Worm (Caenorhabditis elegans) whole organism, L1 larva: Measurements from ENCODE around the gene Y73B6BL.27.

Experiments
- C04F5.9 ChIP-seq: sonication (generic microtip); optimal IDR thresholded peaks from 2 replicates; lab custom pipeline; 2016; ENCODE audit warnings: missing genetic modification characterization, missing compliant biosample characterization
- C16A3.4 ChIP-seq: fragments of 150-350 bp; optimal IDR thresholded peaks from 2 replicates; lab custom pipeline; 2014; ENCODE audit warnings: missing biosample characterization, missing genetic modification characterization
- F16B12.6 ChIP-seq: fragments of 150-350 bp; optimal IDR thresholded peaks from 2 replicates; lab custom pipeline; 2014; ENCODE audit warnings: missing biosample characterization, missing genetic modification characterization
- Y116A8C.19 ChIP-seq: sonication (generic microtip); optimal IDR thresholded peaks from 2 replicates; lab custom pipeline; 2016; ENCODE audit warnings: missing compliant biosample characterization, missing genetic modification characterization, borderline replicate concordance
- aha-1 ChIP-seq: fragments of 150-350 bp; optimal IDR thresholded peaks from 2 replicates; lab custom pipeline; 2014; ENCODE audit warnings: missing biosample characterization, missing genetic modification characterization
- ama-1 ChIP-seq: fragments of 150-350 bp; optimal IDR thresholded peaks from 2 replicates; lab custom pipeline; 2014
- blmp-1 ChIP-seq: fragments of 150-350 bp; optimal IDR thresholded peaks from 2 replicates; lab custom pipeline; 2014; ENCODE audit warnings: missing biosample characterization, missing genetic modification characterization
- ceh-63 ChIP-seq: fragments of 200-800 bp; sonication (Bioruptor generic); optimal IDR thresholded peaks from 2 replicates; lab custom pipeline; 2018; ENCODE audit warnings: mild to moderate bottlenecking, missing genetic modification characterization, missing compliant biosample characterization
- ces-1 ChIP-seq: fragments of 150-350 bp; optimal IDR thresholded peaks from 2 replicates; lab custom pipeline; 2014; ENCODE audit warnings: missing biosample characterization, missing genetic modification reagents, missing genetic modification characterization
- dpl-1 ChIP-seq, 3 experiments: fragments of 150-350 bp in 2 of 3; sonication (generic microtip) in 1 of 3; optimal IDR thresholded peaks; 2 replicates each; lab custom pipeline; 2014 to 2017; ENCODE audit warnings: missing biosample characterization in 3 of 3, missing genetic modification characterization in 3 of 3, missing genetic modification reagents in 3 of 3
- dsc-1 ChIP-seq: sonication (generic microtip); optimal IDR thresholded peaks from 2 replicates; lab custom pipeline; 2016; ENCODE audit warnings: mild to moderate bottlenecking, missing genetic modification characterization, missing compliant biosample characterization
- efl-1 ChIP-seq, 4 experiments: fragments of 150-350 bp; optimal IDR thresholded peaks in 3 of 4; peaks in 1 of 4; 1 replicate in 1 of 4; 2 replicates in 3 of 4; lab custom pipeline; 2014; ENCODE audit warnings: missing biosample characterization in 2 of 4, missing genetic modification characterization in 2 of 4, missing genetic modification reagents in 2 of 4
- efl-3 ChIP-seq: fragments of 200-800 bp; sonication (Bioruptor generic); optimal IDR thresholded peaks from 2 replicates; lab custom pipeline; 2018; ENCODE audit warnings: mild to moderate bottlenecking, missing genetic modification characterization, missing compliant biosample characterization
- egl-13 ChIP-seq: sonication (generic microtip); optimal IDR thresholded peaks from 2 replicates; lab custom pipeline; 2016; ENCODE audit warnings: missing genotype, missing genetic modification reagents, missing genetic modification characterization, missing compliant biosample characterization
- egl-27 ChIP-seq, 2 experiments: fragments of 150-350 bp in 1 of 2; sonication (generic microtip); optimal IDR thresholded peaks; 3 replicates each; lab custom pipeline; 2017 to 2018; ENCODE audit warnings: missing biosample characterization in 2 of 2, missing genetic modification characterization in 2 of 2, missing genetic modification reagents in 2 of 2
- elt-2 ChIP-seq: sonication (generic microtip); optimal IDR thresholded peaks from 2 replicates; lab custom pipeline; 2016; ENCODE audit warnings: missing genetic modification characterization, mild to moderate bottlenecking, inconsistent platforms, missing compliant biosample characterization, missing genetic modification reagents
- fkh-10 ChIP-seq: sonication (generic microtip); optimal IDR thresholded peaks from 2 replicates; lab custom pipeline; 2017; ENCODE audit warnings: missing biosample characterization, missing genetic modification reagents, missing genetic modification characterization
- fkh-8 ChIP-seq: sonication (generic microtip); optimal IDR thresholded peaks from 2 replicates; lab custom pipeline; 2016; ENCODE audit warnings: mild to moderate bottlenecking, missing genetic modification characterization, missing compliant biosample characterization
- grh-1 ChIP-seq: fragments of 200-800 bp; sonication (Bioruptor generic); IDR thresholded peaks from 2 replicates; pipeline ENCODE4 v1.3.6; 2022; ENCODE audit warnings: missing genetic modification reagents, missing genetic modification characterization, missing compliant biosample characterization
- hlh-4 ChIP-seq: sonication (generic microtip); optimal IDR thresholded peaks from 2 replicates; lab custom pipeline; 2016; ENCODE audit warnings: mild to moderate bottlenecking, missing genetic modification characterization, missing compliant biosample characterization
- hpl-2 ChIP-seq: fragments of 150-350 bp; optimal IDR thresholded peaks from 2 replicates; lab custom pipeline; 2014; ENCODE audit warnings: missing biosample characterization, missing genetic modification reagents, missing genetic modification characterization
- lin-15B ChIP-seq: fragments of 150-350 bp; sonication (generic microtip); optimal IDR thresholded peaks from 3 replicates; lab custom pipeline; 2014; ENCODE audit warnings: missing biosample characterization, missing genetic modification characterization
- lin-35 ChIP-seq, 2 experiments: fragments of 150-350 bp; optimal IDR thresholded peaks; 2 replicates each; lab custom pipeline; 2014; ENCODE audit warnings: missing biosample characterization in 2 of 2, missing genetic modification characterization in 2 of 2, missing genetic modification reagents in 2 of 2
- lsy-2 ChIP-seq, 2 experiments: fragments of 150-350 bp; optimal IDR thresholded peaks; 2 replicates each; lab custom pipeline; 2014; ENCODE audit warnings: missing biosample characterization in 2 of 2, missing genetic modification characterization in 2 of 2
- mdl-1 ChIP-seq, 2 experiments: fragments of 150-350 bp; optimal IDR thresholded peaks; 2 replicates each; lab custom pipeline; 2014 to 2017; ENCODE audit warnings: missing biosample characterization in 2 of 2, missing genetic modification characterization in 2 of 2, inconsistent platforms in 1 of 2
- mef-2 ChIP-seq: fragments of 150-350 bp; optimal IDR thresholded peaks from 2 replicates; lab custom pipeline; 2014; ENCODE audit warnings: missing biosample characterization, missing genetic modification characterization
- nhr-28 ChIP-seq: fragments of 150-350 bp; optimal IDR thresholded peaks from 2 replicates; lab custom pipeline; 2014; ENCODE audit warnings: missing biosample characterization, missing genetic modification characterization
- nhr-47 ChIP-seq: sonication (generic microtip); optimal IDR thresholded peaks from 2 replicates; lab custom pipeline; 2016; ENCODE audit warnings: mild to moderate bottlenecking, missing genetic modification characterization, moderate library complexity, missing compliant biosample characterization
- nhr-71 ChIP-seq: sonication (generic microtip); optimal IDR thresholded peaks from 2 replicates; lab custom pipeline; 2016; ENCODE audit warnings: mild to moderate bottlenecking, missing genetic modification characterization, moderate library complexity, missing compliant biosample characterization
- nhr-85 ChIP-seq: sonication (generic microtip); peaks from one replicate; lab custom pipeline; 2016; ENCODE audit warnings: missing genetic modification characterization, inconsistent platforms, missing compliant biosample characterization
- nhr-90 ChIP-seq: sonication (generic microtip); optimal IDR thresholded peaks from 2 replicates; lab custom pipeline; 2016; ENCODE audit warnings: mild to moderate bottlenecking, missing genetic modification characterization, missing compliant biosample characterization; ENCODE audit not compliant: poor library complexity
- pax-3 ChIP-seq: fragments of 200-800 bp; sonication (Bioruptor generic); optimal IDR thresholded peaks from 2 replicates; lab custom pipeline; 2018; ENCODE audit warnings: mild to moderate bottlenecking, missing genetic modification characterization, moderate library complexity, missing compliant biosample characterization
- skn-1 ChIP-seq: fragments of 150-350 bp; optimal IDR thresholded peaks from 2 replicates; lab custom pipeline; 2014; ENCODE audit warnings: missing biosample characterization, missing genetic modification characterization
- snu-23 ChIP-seq: sonication (generic microtip); optimal IDR thresholded peaks from 2 replicates; lab custom pipeline; 2016; ENCODE audit warnings: missing genetic modification characterization, missing compliant biosample characterization
- sox-4 ChIP-seq: sonication (generic microtip); optimal IDR thresholded peaks from 2 replicates; lab custom pipeline; 2016; ENCODE audit warnings: missing genetic modification characterization, missing compliant biosample characterization
- sup-37 ChIP-seq: fragments of 200-800 bp; sonication (Bioruptor generic); optimal IDR thresholded peaks from 2 replicates; lab custom pipeline; 2018; ENCODE audit warnings: mild to moderate bottlenecking, missing genetic modification characterization, missing compliant biosample characterization
- swsn-7 ChIP-seq: sonication (generic microtip); optimal IDR thresholded peaks from 2 replicates; lab custom pipeline; 2016; ENCODE audit warnings: missing genetic modification characterization, missing compliant biosample characterization
- tbx-2 ChIP-seq: sonication (generic microtip); optimal IDR thresholded peaks from 2 replicates; lab custom pipeline; 2016; ENCODE audit warnings: missing genetic modification characterization, missing compliant biosample characterization
- unc-130 ChIP-seq: fragments of 150-350 bp; optimal IDR thresholded peaks from 2 replicates; lab custom pipeline; 2017; ENCODE audit warnings: missing biosample characterization, missing genetic modification characterization, inconsistent platforms
- unc-30 ChIP-seq: sonication (generic microtip); optimal IDR thresholded peaks from 2 replicates; lab custom pipeline; 2017; ENCODE audit warnings: missing biosample characterization, missing genetic modification characterization
- unc-62 ChIP-seq: fragments of 150-350 bp; optimal IDR thresholded peaks from 2 replicates; lab custom pipeline; 2014; ENCODE audit warnings: missing biosample characterization, missing genetic modification reagents, missing genetic modification characterization
- unc-98 ChIP-seq: fragments of 200-800 bp; sonication (Bioruptor generic); IDR thresholded peaks from 2 replicates; pipeline ENCODE4 v1.3.6; 2022; ENCODE audit warnings: missing genetic modification characterization, missing compliant biosample characterization
- zip-4 ChIP-seq: fragments of 200-800 bp; sonication (Bioruptor generic); optimal IDR thresholded peaks from 2 replicates; lab custom pipeline; 2018; ENCODE audit warnings: mild to moderate bottlenecking, missing genetic modification characterization, moderate library complexity, missing compliant biosample characterization

Y73B6BL.27 gene

DNA sequence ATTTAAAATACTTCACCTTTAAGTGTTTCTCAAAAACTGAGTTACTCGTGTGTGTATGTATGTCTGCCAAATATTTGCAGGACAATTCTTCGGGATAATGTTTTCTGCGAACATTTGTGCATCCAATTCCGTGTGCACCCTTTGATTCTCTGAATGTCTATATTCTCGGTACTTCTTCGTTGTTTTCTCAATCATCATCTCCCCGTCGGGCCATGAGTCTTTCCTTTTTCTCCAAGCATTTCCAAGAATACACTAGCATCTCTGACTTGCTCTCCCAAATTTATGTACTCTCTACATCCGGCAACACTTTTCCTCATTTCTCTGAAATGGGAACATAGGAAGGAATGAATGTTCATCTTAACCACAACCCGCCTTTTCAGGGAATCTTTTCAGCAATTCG, 41.7 kb upstream of the Y73B6BL.27 start (continued):
- TF ChIP-seq ces-1 (GFP tag; lab: Kevin White, UChicago), result no peak
- peak; percentile 63 for TF ChIP-seq dsc-1
- no peak for TF ChIP-seq mdl-1 (tag; optimal IDR thresholded peaks at IDR 0.05; lab: Kevin White, UChicago)
- no peak for TF ChIP-seq snu-23
- TF ChIP-seq nhr-28 (tag; lab: Kevin White, UChicago), result no peak
- TF ChIP-seq Y116A8C.19 (tag; lab: Kevin White, UChicago), result no peak
- no peak for TF ChIP-seq nhr-85 (tag; lab: Kevin White, UChicago)
- no peak for TF ChIP-seq mef-2 (tag; lab: Kevin White, UChicago)
- no peak for TF ChIP-seq unc-98 (GFP tag; lab: Robert Waterston, UW)
- no peak for TF ChIP-seq ceh-63 (GFP tag; lab: Kevin White, UChicago)
- no peak for TF ChIP-seq efl-3
- TF ChIP-seq zip-4 (GFP tag; lab: Kevin White, UChicago), result peak; percentile 3
- peak; percentile 79 for TF ChIP-seq egl-13 (tag; lab: Kevin White, UChicago)
- TF ChIP-seq, all 84 proteins: peak for 18

DNA sequence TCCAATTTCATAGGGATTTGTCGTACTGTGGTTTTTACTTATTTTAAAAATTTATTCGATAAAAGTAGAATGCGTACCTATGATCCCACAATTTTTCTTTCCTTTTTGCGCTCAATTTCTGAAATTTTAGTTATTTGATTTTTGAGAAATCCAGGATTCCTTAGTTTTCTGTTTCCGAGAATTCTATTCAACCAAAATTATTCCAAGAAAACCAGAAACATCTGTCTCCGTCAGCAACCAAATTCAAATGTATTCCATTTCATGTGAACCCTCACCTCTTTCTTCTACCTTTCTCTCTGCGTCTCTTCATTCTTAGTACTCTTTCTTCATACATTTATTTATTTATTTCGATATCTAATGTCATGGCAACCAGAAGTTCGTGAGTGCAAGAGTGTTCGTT, 38.7 kb upstream of the Y73B6BL.27 start:
- no peak for TF ChIP-seq aha-1 (tag; lab: Kevin White, UChicago)
- TF ChIP-seq sup-37 (GFP tag; lab: Kevin White, UChicago), result no peak
- TF ChIP-seq fkh-8 (tag; lab: Kevin White, UChicago), result peak; percentile 61
- TF ChIP-seq hlh-4, result peak; percentile 91
- no peak for TF ChIP-seq unc-130 (tag; lab: Kevin White, UChicago)
- peak; percentile 64 for TF ChIP-seq nhr-47 (tag; lab: Kevin White, UChicago)
- peak; percentile 0 for TF ChIP-seq swsn-7 (tag; lab: Kevin White, UChicago)
- TF ChIP-seq nhr-85 (tag; lab: Kevin White, UChicago), result no peak
- TF ChIP-seq nhr-71 (tag; lab: Kevin White, UChicago), result peak; percentile 60

DNA sequence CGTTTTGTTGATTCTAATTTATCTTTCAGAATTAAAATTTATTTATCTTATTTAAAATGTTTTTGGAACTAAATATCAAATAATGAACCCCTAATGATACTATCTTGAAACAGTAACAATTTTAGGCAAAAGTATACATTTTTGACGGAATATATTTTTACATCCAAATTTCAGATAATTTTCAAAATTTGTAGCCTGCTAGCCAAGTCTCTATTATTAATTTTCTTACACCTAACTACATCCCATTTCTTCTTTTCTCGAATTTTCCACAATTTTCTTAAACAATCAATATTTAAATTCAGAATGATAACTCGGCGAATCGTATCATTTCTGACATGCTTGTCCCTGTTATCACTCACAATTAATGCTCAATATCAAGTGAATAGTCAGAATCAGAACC, 33.4 kb upstream of the Y73B6BL.27 start, which contains the start of gene pqn-89:
Gene pqn-89 (plus strand): TSS at position 301 of the 400 bp plus-strand sequence.
- TF ChIP-seq efl-3 (no peak), sox-4 (tag; lab: Kevin White, UChicago) (no peak)

DNA sequence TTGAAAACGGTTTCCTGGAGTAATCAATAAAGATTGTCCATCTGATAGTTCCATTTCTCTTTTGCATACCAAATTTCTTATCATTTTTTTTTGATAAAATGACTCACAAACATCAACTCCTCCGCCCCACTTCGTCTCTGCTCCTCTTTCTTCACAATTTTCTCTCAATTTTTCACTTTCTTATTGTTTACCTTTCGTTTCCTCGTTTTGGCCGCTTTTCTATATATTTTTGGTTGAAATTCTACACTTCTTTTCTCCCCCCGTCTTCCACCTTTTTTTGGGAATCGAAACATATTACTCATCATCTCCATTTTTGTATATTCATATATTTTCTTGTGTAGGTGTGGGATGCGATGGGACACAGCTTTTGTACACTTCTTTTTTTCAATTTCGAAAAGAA, 29.7 kb upstream of the Y73B6BL.27 start:
- TF ChIP-seq unc-30 (tag; lab: Kevin White, UChicago) (no peak), nhr-90 (peak; percentile 8), dpl-1 (GFP tag; optimal IDR thresholded peaks at IDR 0.05; lab: Kevin White, UChicago) (no peak), elt-2 (tag; lab: Kevin White, UChicago) (peak; percentile 54), ama-1 (no peak), efl-1 (optimal IDR thresholded peaks at IDR 0.05; lab: Kevin White, UChicago) (no peak), efl-1 (GFP tag; optimal IDR thresholded peaks at IDR 0.05 in 1 of 2; lab: Kevin White, UChicago) (peak in 1 of 2 experiments; percentile 86), Y116A8C.19 (tag; lab: Kevin White, UChicago) (no peak)

DNA sequence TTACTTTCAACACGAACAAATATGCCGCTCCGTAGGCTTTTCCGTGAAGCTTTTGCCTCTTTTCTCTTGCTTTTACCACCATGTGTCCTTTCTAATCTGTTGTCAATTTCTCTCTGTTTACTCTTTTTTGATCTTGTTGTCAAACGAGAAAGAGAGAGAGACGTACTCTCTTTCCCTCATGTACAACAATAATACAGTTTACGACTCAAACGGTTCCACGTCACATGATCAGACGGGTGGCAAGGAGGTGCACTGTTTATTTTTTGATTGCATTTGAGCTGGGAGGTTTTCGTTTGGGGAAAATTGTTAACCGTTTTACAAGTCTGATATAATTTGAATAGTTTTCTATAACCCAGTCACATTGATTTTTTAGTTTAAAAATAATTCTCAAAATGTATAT, 27.8 kb upstream of the Y73B6BL.27 start:
- no peak for TF ChIP-seq unc-62 (GFP tag; lab: Kevin White, UChicago)
- TF ChIP-seq elt-2 (tag; lab: Kevin White, UChicago), result peak; percentile 69
- TF ChIP-seq nhr-71 (tag; lab: Kevin White, UChicago), result peak; percentile 51
- TF ChIP-seq zip-4 (GFP tag; lab: Kevin White, UChicago), result no peak
- peak; percentile 72 for TF ChIP-seq tbx-2 (tag; lab: Kevin White, UChicago)
- no peak for TF ChIP-seq pax-3 (tag; lab: Kevin White, UChicago)
- TF ChIP-seq blmp-1 (tag; lab: Kevin White, UChicago), result no peak
- no peak for TF ChIP-seq C04F5.9
- TF ChIP-seq nhr-90, result peak; percentile 56
- TF ChIP-seq grh-1 (GFP tag; lab: Robert Waterston, UW), result no peak
- no peak for TF ChIP-seq C16A3.4
- TF ChIP-seq snu-23, result no peak
- no peak for TF ChIP-seq fkh-10 (GFP tag; lab: Kevin White, UChicago)
- TF ChIP-seq egl-27 (tag; optimal IDR thresholded peaks at IDR 0.05; lab: Kevin White, UChicago), result peak in 1 of 2 experiments; percentile 11
- no peak for TF ChIP-seq lin-15B (tag; lab: Kevin White, UChicago)
- TF ChIP-seq F16B12.6 (tag; lab: Kevin White, UChicago), result no peak
- TF ChIP-seq hpl-2 (GFP tag; lab: Kevin White, UChicago), result no peak
- TF ChIP-seq dsc-1, result no peak
- TF ChIP-seq mdl-1 (tag; optimal IDR thresholded peaks at IDR 0.05; lab: Kevin White, UChicago), result peak in 1 of 2 experiments; percentile 62
- no peak for TF ChIP-seq skn-1 (tag; lab: Kevin White, UChicago)
- peak in 1 of 2 experiments; percentile 37 for TF ChIP-seq lsy-2 (tag; optimal IDR thresholded peaks at IDR 0.05; lab: Kevin White, UChicago)
- peak; percentile 20 for TF ChIP-seq swsn-7 (tag; lab: Kevin White, UChicago)
- TF ChIP-seq efl-1 (optimal IDR thresholded peaks at IDR 0.05; lab: Kevin White, UChicago), result peak in 1 of 2 experiments; percentile 7
- TF ChIP-seq efl-1 (GFP tag; optimal IDR thresholded peaks at IDR 0.05 in 1 of 2; lab: Kevin White, UChicago), result peak in 1 of 2 experiments; percentile 58
- no peak for TF ChIP-seq ceh-63 (GFP tag; lab: Kevin White, UChicago)
- TF ChIP-seq lin-35 (GFP tag; optimal IDR thresholded peaks at IDR 0.05; lab: Kevin White, UChicago), result peak in 1 of 2 experiments; percentile 66
